Worm (Caenorhabditis elegans) whole organism, midembryonic: Measurements from ENCODE around the gene Y53G8AL.4.

ENCODE experiments used
- tab-1 ChIP-seq: fragments of 200-800 bp; sonication (Bioruptor generic); IDR thresholded peaks from 2 replicates; pipeline ENCODE4 v1.3.6; 2022; ENCODE audit warnings: missing genetic modification characterization, missing compliant biosample characterization
- ztf-23 ChIP-seq: fragments of 200-800 bp; sonication (Bioruptor generic); IDR thresholded peaks from 2 replicates; pipeline ENCODE4 v1.3.6; 2022; ENCODE audit warnings: missing genetic modification reagents, missing genetic modification characterization, missing compliant biosample characterization
- ztf-29 ChIP-seq: fragments of 200-800 bp; sonication (Bioruptor generic); IDR thresholded peaks from 2 replicates; pipeline ENCODE4 v1.3.6; 2022; ENCODE audit warnings: missing genetic modification reagents, missing genetic modification characterization, missing compliant biosample characterization

DNA sequence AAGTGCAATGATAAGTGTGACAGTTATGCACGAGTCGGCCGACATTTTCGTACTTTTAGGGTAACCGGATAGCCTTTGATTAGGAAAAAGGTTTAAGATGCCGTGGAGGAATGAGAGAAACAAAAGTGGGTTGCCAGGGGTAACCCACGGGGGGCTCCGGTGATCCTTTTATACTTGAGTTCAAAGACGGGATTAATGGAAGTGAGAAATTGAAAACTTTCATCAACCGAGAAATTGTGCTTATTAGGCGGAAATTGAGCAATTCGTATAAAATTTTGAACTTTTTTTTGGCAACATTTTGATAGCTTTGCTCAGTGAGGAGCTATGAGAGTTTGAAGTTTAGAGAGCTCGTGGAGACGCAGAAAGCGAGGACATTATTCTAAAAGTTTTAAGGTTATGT, 5.1 kb upstream of the Y53G8AL.4 start, which contains the start of gene Y53G8AM.4:
- no peak for TF ChIP-seq tab-1
- no peak for TF ChIP-seq ztf-29 (GFP tag; lab: Robert Waterston, UW)
- TF ChIP-seq ztf-23: no peak
